Worm (Caenorhabditis elegans): Measurements from ENCODE around the gene xpb-1.

xpb-1 gene

ce11 chrIII:11487245-11487644, 39.2 kb upstream of the xpb-1 start, which contains the start of gene popl-5:
Gene popl-5, minus strand, starts transcription at chrIII:11487345.
- TF ChIP-seq C06A6.2 (GFP tag; conservative IDR thresholded peaks at IDR 0.05) (no peak), pha-4 (tag; optimal IDR thresholded peaks at IDR 0.05) (no peak), ztf-6 (GFP tag; IDR thresholded peaks at IDR 0.05) (no peak), F55B11.4 (tag; optimal IDR thresholded peaks at IDR 0.05; ENCODE audit: borderline replicate concordance, insufficient read depth) (no peak), hmg-20 (GFP tag; IDR thresholded peaks at IDR 0.05) (no peak), madf-3 (GFP tag; IDR thresholded peaks at IDR 0.05) (no peak), attf-5 (GFP tag; optimal IDR thresholded peaks at IDR 0.05) (no peak), snpc-3.4 (tag; optimal IDR thresholded peaks at IDR 0.05) (no peak), F52B5.7 (tag; optimal IDR thresholded peaks at IDR 0.05) (no peak), ztf-26 (tag; optimal IDR thresholded peaks at IDR 0.05) (no peak), lag-1 (GFP tag; IDR thresholded peaks at IDR 0.05) (no peak), lin-35 (GFP tag; optimal IDR thresholded peaks at IDR 0.05) (no peak), let-526 (GFP tag; IDR thresholded peaks at IDR 0.05) (no peak), ama-1 (optimal IDR thresholded peaks at IDR 0.05) (no peak), ama-1 (GFP tag; optimal IDR thresholded peaks at IDR 0.05) (no peak), cebp-1 (GFP tag; IDR thresholded peaks at IDR 0.05) (no peak), cebp-1 (tag; optimal IDR thresholded peaks at IDR 0.05) (no peak), F22D6.2 (tag; optimal IDR thresholded peaks at IDR 0.05) (no peak), lir-1 (GFP tag; conservative IDR thresholded peaks at IDR 0.05) (no peak), him-1 (tag; optimal IDR thresholded peaks at IDR 0.05) (no peak), rcor-1 (GFP tag; IDR thresholded peaks at IDR 0.05) (no peak), sea-2 (GFP tag; IDR thresholded peaks at IDR 0.05) (no peak)

DNA sequence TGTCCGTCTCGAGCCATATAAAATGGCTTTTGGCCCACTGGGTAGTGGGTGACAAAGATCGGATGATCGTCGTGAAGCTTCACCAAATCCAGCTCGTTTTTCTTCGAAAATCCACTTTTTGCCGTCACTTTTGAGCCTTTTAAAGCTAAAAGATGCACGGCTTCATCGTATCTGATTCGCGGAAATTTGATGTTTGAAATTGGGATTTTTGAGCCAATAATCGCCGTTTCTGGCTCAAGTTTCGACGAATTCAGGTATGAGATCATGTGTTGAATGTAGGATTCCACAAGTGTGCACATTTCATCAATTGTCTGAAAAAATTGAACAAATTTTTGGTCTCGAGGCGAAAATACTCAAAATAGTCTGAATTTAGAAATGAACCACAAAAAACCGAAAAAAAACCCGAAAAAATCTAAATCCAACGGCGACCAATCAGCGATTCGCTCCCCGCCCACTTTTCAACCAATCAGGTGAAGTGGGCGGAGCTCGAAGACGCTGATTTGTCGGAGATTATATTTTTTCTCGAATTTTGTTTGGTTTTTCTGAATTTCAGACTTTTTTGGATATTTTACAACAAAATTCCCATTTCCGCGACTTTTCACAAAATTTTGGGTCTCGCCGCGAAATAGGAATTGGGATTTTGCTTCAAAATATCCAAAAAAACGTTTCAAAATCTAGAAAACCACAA, 37.7 kb upstream of the xpb-1 start:
- TF ChIP-seq ztf-28 (GFP tag; IDR thresholded peaks at IDR 0.05) (no peak), efl-1 (GFP tag; optimal IDR thresholded peaks at IDR 0.05) (no peak), ztf-18 (tag; optimal IDR thresholded peaks at IDR 0.05) (no peak), pha-4 (tag; optimal IDR thresholded peaks at IDR 0.05) (no peak), nhr-80 (tag; optimal IDR thresholded peaks at IDR 0.05) (no peak), nhr-120 (GFP tag; IDR thresholded peaks at IDR 0.05) (no peak), unc-130 (GFP tag; optimal IDR thresholded peaks at IDR 0.05) (no peak)

DNA sequence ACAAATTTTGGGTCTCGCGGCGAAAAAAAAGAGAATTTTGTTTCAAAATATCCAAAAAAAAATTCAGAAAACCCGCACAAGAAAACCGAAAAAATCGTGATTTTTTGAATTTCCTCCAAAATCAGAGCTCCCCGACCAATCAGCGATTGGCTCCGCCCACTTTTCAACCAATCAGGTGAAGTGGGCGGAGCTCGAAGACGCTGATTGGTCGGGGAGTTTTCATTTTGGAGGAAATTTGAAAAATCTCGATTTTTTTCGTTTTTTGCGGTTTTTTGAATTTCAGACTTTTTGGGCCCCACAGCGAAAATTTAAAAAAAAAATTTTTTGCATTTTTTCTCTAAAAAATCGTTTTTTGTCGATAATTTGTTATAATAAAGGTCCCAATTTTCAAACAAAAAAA, 36.9 kb upstream of the xpb-1 start:
- no peak for TF ChIP-seq die-1 (tag; optimal IDR thresholded peaks at IDR 0.05)
- no peak for TF ChIP-seq ZK185.1 (tag; optimal IDR thresholded peaks at IDR 0.05; ENCODE audit: poor library complexity, severe bottlenecking)
- no peak for TF ChIP-seq ets-4 (GFP tag; optimal IDR thresholded peaks at IDR 0.05)
- TF ChIP-seq egrh-3 (GFP tag; IDR thresholded peaks at IDR 0.05) = no peak
- no peak for TF ChIP-seq nhr-179 (tag; optimal IDR thresholded peaks at IDR 0.05)
- no peak for TF ChIP-seq C17E4.6 (GFP tag; IDR thresholded peaks at IDR 0.05)
- no peak for TF ChIP-seq Y53F4B.3 (GFP tag; IDR thresholded peaks at IDR 0.05)
- TF ChIP-seq F22D6.2 (tag; optimal IDR thresholded peaks at IDR 0.05) = no peak
- TF ChIP-seq mxl-1 (tag; optimal IDR thresholded peaks at IDR 0.05) = no peak
- no peak for TF ChIP-seq cebp-2 (GFP tag; IDR thresholded peaks at IDR 0.05)
- TF ChIP-seq sdz-38 (tag; optimal IDR thresholded peaks at IDR 0.05) = no peak
- no peak for TF ChIP-seq akir-1 (GFP tag; optimal IDR thresholded peaks at IDR 0.05)
- TF ChIP-seq unc-62 (GFP tag; optimal IDR thresholded peaks at IDR 0.05) = no peak
- TF ChIP-seq nfyb-1 (GFP tag; IDR thresholded peaks at IDR 0.05) = no peak
- TF ChIP-seq egl-18 (GFP tag; IDR thresholded peaks at IDR 0.05) = no peak
- no peak for TF ChIP-seq rec-8 (tag; optimal IDR thresholded peaks at IDR 0.05)

All from whole organism, young adult.